Worm (Caenorhabditis elegans): ENCODE measurements around the gene T22D1.8.

Gene T22D1.8

DNA sequence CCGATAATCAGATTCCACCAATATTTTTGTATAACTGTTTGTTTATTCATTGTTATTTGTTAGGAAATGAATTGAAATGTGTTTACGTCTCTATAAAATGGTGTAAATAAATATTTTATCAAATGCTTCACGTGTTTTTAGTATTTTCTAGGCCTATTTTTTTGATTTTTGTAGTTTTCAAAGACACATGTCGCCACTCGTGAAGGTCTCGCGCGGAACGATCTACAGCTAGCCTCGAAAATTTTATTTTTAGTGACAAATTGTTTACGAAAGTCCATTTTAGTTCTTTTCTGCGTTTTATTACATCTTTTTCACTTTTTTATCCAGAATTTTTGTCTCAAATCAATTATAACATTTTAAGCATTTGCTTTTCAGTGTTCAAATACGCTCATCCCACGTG is 2.6 kb downstream of the T22D1.8 start, which contains the start of gene T22D1.5:
T22D1.5 (plus strand) TSS at position 376 of the 400 bp plus-strand sequence.
- TF ChIP-seq hpl-2 (GFP tag; optimal IDR thresholded peaks at IDR 0.05): no peak
- TF ChIP-seq elt-3 (tag; optimal IDR thresholded peaks at IDR 0.05): no peak
- no peak for TF ChIP-seq nhr-85 (tag)
- no peak for TF ChIP-seq dpl-1 (GFP tag; optimal IDR thresholded peaks at IDR 0.05)
- TF ChIP-seq F16B12.6 (tag; optimal IDR thresholded peaks at IDR 0.05): no peak
- no peak for TF ChIP-seq hlh-4 (tag; optimal IDR thresholded peaks at IDR 0.05)
- no peak for TF ChIP-seq aha-1 (tag; optimal IDR thresholded peaks at IDR 0.05)
- TF ChIP-seq mdl-1 (tag; optimal IDR thresholded peaks at IDR 0.05): no peak
- no peak for TF ChIP-seq ztf-4 (tag; optimal IDR thresholded peaks at IDR 0.05)
- no peak for TF ChIP-seq sup-37 (GFP tag; optimal IDR thresholded peaks at IDR 0.05)
- TF ChIP-seq fos-1 (tag; optimal IDR thresholded peaks at IDR 0.05): no peak
- no peak for TF ChIP-seq tbx-2 (tag; optimal IDR thresholded peaks at IDR 0.05)
- TF ChIP-seq nhr-76 (tag; optimal IDR thresholded peaks at IDR 0.05): no peak
- TF ChIP-seq ceh-63 (GFP tag; optimal IDR thresholded peaks at IDR 0.05): no peak
- TF ChIP-seq ceh-8 (GFP tag; optimal IDR thresholded peaks at IDR 0.05): no peak
- no peak for TF ChIP-seq lir-3 (tag; optimal IDR thresholded peaks at IDR 0.05; ENCODE audit: poor library complexity)
- no peak for TF ChIP-seq snpc-4 (tag; optimal IDR thresholded peaks at IDR 0.05)
- TF ChIP-seq irx-1 (tag; optimal IDR thresholded peaks at IDR 0.05): no peak

DNA sequence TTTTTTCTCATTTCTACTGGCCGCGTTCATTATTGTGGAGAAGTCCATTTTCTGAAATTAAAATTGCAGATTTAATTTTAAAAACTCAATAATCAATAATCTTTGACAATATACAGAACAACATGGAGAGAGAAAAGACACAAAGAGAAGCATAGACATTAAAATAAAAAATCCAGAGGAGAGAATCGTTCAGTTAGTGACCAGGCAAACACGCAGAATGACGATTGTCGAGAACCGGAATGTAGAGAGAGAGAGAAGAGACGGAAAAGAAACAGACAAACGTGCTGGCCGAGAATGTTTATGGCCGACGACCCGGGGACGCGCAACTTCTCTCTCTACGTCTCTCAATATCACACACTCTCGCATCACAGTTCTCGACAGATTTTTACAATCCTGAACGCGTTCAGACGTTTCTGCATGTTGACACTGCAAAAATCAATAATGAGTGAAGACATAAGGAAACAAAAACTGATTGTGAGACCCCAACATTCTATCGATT is 18.5 kb downstream of the T22D1.8 start, which contains the start of the genes T05A12.3 and T05A12.4:
T05A12.3 (minus strand) TSS at position 51 of the 499 bp plus-strand sequence.
T05A12.4 (plus strand) TSS at position 348 of the 499 bp plus-strand sequence.
- TF ChIP-seq lsy-2 (tag; optimal IDR thresholded peaks at IDR 0.05): no peak
- TF ChIP-seq nhr-76 (tag; optimal IDR thresholded peaks at IDR 0.05): no peak
- TF ChIP-seq ceh-82 (tag; optimal IDR thresholded peaks at IDR 0.05): peak in 2 of 3 experiments; percentile 1 to 34
- no peak for TF ChIP-seq nhr-84 (tag; optimal IDR thresholded peaks at IDR 0.05)
- no peak for TF ChIP-seq pax-3 (tag; optimal IDR thresholded peaks at IDR 0.05)
- TF ChIP-seq isw-1 (GFP tag; IDR thresholded peaks at IDR 0.05): peak; percentile 13
- no peak for TF ChIP-seq fkh-8 (tag; optimal IDR thresholded peaks at IDR 0.05)
- TF ChIP-seq skn-1 (tag; optimal IDR thresholded peaks at IDR 0.05): peak; percentile 28
- peak; percentile 34 for TF ChIP-seq blmp-1 (tag; optimal IDR thresholded peaks at IDR 0.05)
- peak in 1 of 2 experiments; percentile 41 for TF ChIP-seq lin-35 (GFP tag; optimal IDR thresholded peaks at IDR 0.05)
- TF ChIP-seq C16A3.4 (tag; optimal IDR thresholded peaks at IDR 0.05): peak; percentile 22
- no peak for TF ChIP-seq nhr-19 (GFP tag; conservative IDR thresholded peaks at IDR 0.05)
- peak in 2 of 3 experiments; percentile 38 to 40 for TF ChIP-seq dpl-1 (GFP tag; optimal IDR thresholded peaks at IDR 0.05)
- TF ChIP-seq ets-5 (GFP tag; IDR thresholded peaks at IDR 0.05): no peak
- TF ChIP-seq nhr-237 (tag; optimal IDR thresholded peaks at IDR 0.05): no peak
- TF ChIP-seq ama-1 (optimal IDR thresholded peaks at IDR 0.05): no peak
- no peak for TF ChIP-seq lin-39 (tag; optimal IDR thresholded peaks at IDR 0.05)
- TF ChIP-seq swsn-7 (tag; optimal IDR thresholded peaks at IDR 0.05): peak; percentile 12
- TF ChIP-seq nhr-20 (tag; optimal IDR thresholded peaks at IDR 0.05): peak; percentile 15
- TF ChIP-seq zip-4 (GFP tag; optimal IDR thresholded peaks at IDR 0.05): no peak
- peak; percentile 31 for TF ChIP-seq xbp-1 (tag; optimal IDR thresholded peaks at IDR 0.05)
- TF ChIP-seq grh-1 (GFP tag; IDR thresholded peaks at IDR 0.05): peak; percentile 15; the same call in 1 of the 2 replicates
- TF ChIP-seq sox-4 (tag; optimal IDR thresholded peaks at IDR 0.05): no peak
- no peak for TF ChIP-seq ceh-90 (tag; optimal IDR thresholded peaks at IDR 0.05)
- TF ChIP-seq efl-1 (optimal IDR thresholded peaks at IDR 0.05): peak; percentile 56 to 57
- TF ChIP-seq efl-1 (GFP tag; optimal IDR thresholded peaks at IDR 0.05 in 1 of 2): peak; percentile 32 to 87
- no peak for TF ChIP-seq zag-1 (tag; optimal IDR thresholded peaks at IDR 0.05)
- no peak for TF ChIP-seq unc-98 (GFP tag; IDR thresholded peaks at IDR 0.05)
- TF ChIP-seq nhr-28 (tag; optimal IDR thresholded peaks at IDR 0.05): no peak
- peak; percentile 55 for TF ChIP-seq jun-1 (tag; optimal IDR thresholded peaks at IDR 0.05)
- TF ChIP-seq rnt-1 (tag; optimal IDR thresholded peaks at IDR 0.05): peak; percentile 76
- no peak for TF ChIP-seq mdl-1 (tag; optimal IDR thresholded peaks at IDR 0.05)
